Worm (Caenorhabditis elegans) whole organism, midembryonic: Measurements from ENCODE around the gene F44A2.7.

Experiments used
- T22C8.4 ChIP-seq: fragments of 200-800 bp; sonication (Bioruptor generic); IDR thresholded peaks from 2 replicates; pipeline ENCODE4 v1.3.6; 2022; ENCODE audit warnings: missing genetic modification characterization, missing compliant biosample characterization
- flt-1 ChIP-seq: fragments of 200-800 bp; sonication (Bioruptor generic); IDR thresholded peaks from 2 replicates; pipeline ENCODE4 v1.3.6; 2022; ENCODE audit warnings: missing genetic modification characterization, missing compliant biosample characterization
- klf-2 ChIP-seq: fragments of 200-800 bp; sonication (Bioruptor generic); conservative IDR thresholded peaks from 2 replicates; pipeline ENCODE4 v1.3.6; 2022; ENCODE audit warnings: missing genetic modification reagents, missing genetic modification characterization, missing compliant biosample characterization
- ref-1 ChIP-seq: fragments of 200-800 bp; sonication (Bioruptor generic); conservative IDR thresholded peaks from 2 replicates; pipeline ENCODE4 v1.3.6; 2022; ENCODE audit warnings: missing genetic modification reagents, missing genetic modification characterization, missing compliant biosample characterization
- tab-1 ChIP-seq: fragments of 200-800 bp; sonication (Bioruptor generic); IDR thresholded peaks from 2 replicates; pipeline ENCODE4 v1.3.6; 2022; ENCODE audit warnings: missing genetic modification characterization, missing compliant biosample characterization
- ztf-23 ChIP-seq: fragments of 200-800 bp; sonication (Bioruptor generic); IDR thresholded peaks from 2 replicates; pipeline ENCODE4 v1.3.6; 2022; ENCODE audit warnings: missing genetic modification reagents, missing genetic modification characterization, missing compliant biosample characterization
- ztf-29 ChIP-seq: fragments of 200-800 bp; sonication (Bioruptor generic); IDR thresholded peaks from 2 replicates; pipeline ENCODE4 v1.3.6; 2022; ENCODE audit warnings: missing genetic modification reagents, missing genetic modification characterization, missing compliant biosample characterization

DNA sequence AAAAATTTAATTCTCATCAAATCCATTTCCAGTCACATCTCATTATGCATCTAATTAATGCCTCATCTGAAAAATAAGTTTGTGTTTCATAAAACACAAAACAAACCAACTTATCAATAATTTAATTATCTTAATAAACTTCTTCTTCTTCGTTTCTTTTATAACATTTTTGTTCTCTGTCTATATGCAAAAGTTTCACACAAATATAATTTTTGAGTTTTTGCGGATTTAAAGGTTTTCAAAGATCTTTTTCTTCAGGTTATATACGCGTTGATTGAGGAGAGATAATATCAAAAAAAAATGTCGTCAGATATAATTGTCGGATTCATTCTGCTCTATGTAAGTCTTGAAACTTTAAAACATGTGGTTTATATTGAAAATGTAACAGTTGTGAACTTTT lies 28.4 kb downstream of the F44A2.7 start, which contains the start of gene srx-47:
- TF ChIP-seq ztf-23 (GFP tag; lab: Robert Waterston, UW), result no peak
- no peak for TF ChIP-seq flt-1 (GFP tag; lab: Robert Waterston, UW)
- TF ChIP-seq klf-2 (GFP tag; lab: Robert Waterston, UW), result no peak
- no peak for TF ChIP-seq T22C8.4
- no peak for TF ChIP-seq ztf-29
- TF ChIP-seq tab-1 (GFP tag; lab: Robert Waterston, UW), result no peak
- no peak for TF ChIP-seq ref-1 (GFP tag; lab: Robert Waterston, UW)
